Fruit fly (Drosophila melanogaster) S2 (cell line): ENCODE data around the gene NimC2.

Source experiments
- CG8478 ChIP-seq: fragments of >200 bp; optimal IDR thresholded peaks from 2 replicates; lab custom pipeline; 2018
- CTCF ChIP-seq, 2 experiments: fragments of >200 bp; optimal IDR thresholded peaks; 2 replicates each; lab custom pipeline; 2018

dm6 chr2L:13967846-13968350, 12.0 kb upstream of the NimC2 start, which contains the start of gene NimB3:
- TF ChIP-seq CG8478 (lab: Kevin White, UChicago): no peak
- no peak for TF ChIP-seq CTCF (optimal IDR thresholded peaks at IDR 0.05; lab: Kevin White, UChicago)
